Worm (Caenorhabditis elegans) whole organism, L4 larva: ENCODE data around the gene srh-74.

Experiments used
- D1046.2 ChIP-seq: fragments of 200-800 bp; sonication (Bioruptor generic); IDR thresholded peaks from 2 replicates; pipeline ENCODE4 v1.3.6; 2022; ENCODE audit warnings: missing genetic modification characterization, missing compliant biosample characterization
- F10B5.3 ChIP-seq: sonication (generic microtip); optimal IDR thresholded peaks from 2 replicates; lab custom pipeline; 2016; ENCODE audit warnings: mild to moderate bottlenecking, missing genetic modification characterization, missing compliant biosample characterization
- F44E2.7 ChIP-seq: fragments of 200-800 bp; sonication (Bioruptor generic); IDR thresholded peaks from 2 replicates; pipeline ENCODE4 v2.1.2; 2022; ENCODE audit warnings: missing genetic modification characterization, missing compliant biosample characterization
- F49E8.2 ChIP-seq: sonication (generic microtip); optimal IDR thresholded peaks from 2 replicates; lab custom pipeline; 2016; ENCODE audit warnings: missing compliant biosample characterization, mild to moderate bottlenecking, missing genetic modification characterization, borderline replicate concordance
- T20F7.1 ChIP-seq: fragments of 200-800 bp; sonication (Bioruptor generic); optimal IDR thresholded peaks from 2 replicates; lab custom pipeline; 2018; ENCODE audit warnings: mild to moderate bottlenecking, missing genetic modification characterization, missing compliant biosample characterization
- Y105C5A.15 ChIP-seq: fragments of 200-800 bp; sonication (Bioruptor generic); IDR thresholded peaks from 2 replicates; pipeline ENCODE4 v1.3.6; 2022; ENCODE audit warnings: missing genetic modification characterization, missing compliant biosample characterization
- Y48G9A.11 ChIP-seq: fragments of 200-800 bp; sonication (Bioruptor generic); IDR thresholded peaks from 2 replicates; pipeline ENCODE4 v1.3.6; 2022; ENCODE audit warnings: missing genetic modification reagents, missing genetic modification characterization, missing compliant biosample characterization
- ZK337.2 ChIP-seq: fragments of 200-800 bp; sonication (Bioruptor generic); IDR thresholded peaks from 2 replicates; pipeline ENCODE4 v1.3.6; 2022; ENCODE audit warnings: missing genetic modification reagents, missing genetic modification characterization, missing compliant biosample characterization
- aly-2 ChIP-seq: sonication (generic microtip); optimal IDR thresholded peaks from 2 replicates; lab custom pipeline; 2018; ENCODE audit warnings: missing biosample characterization, missing genetic modification characterization
- ceh-20 ChIP-seq: fragments of 200-800 bp; sonication (Bioruptor generic); IDR thresholded peaks from 2 replicates; pipeline ENCODE4 v1.3.6; 2022; ENCODE audit warnings: missing genetic modification reagents, missing genetic modification characterization, missing compliant biosample characterization
- ceh-62 ChIP-seq: sonication (generic microtip); optimal IDR thresholded peaks from 2 replicates; lab custom pipeline; 2017; ENCODE audit warnings: missing biosample characterization, missing genetic modification characterization
- ceh-82 ChIP-seq: sonication (generic microtip); optimal IDR thresholded peaks from 2 replicates; lab custom pipeline; 2017; ENCODE audit warnings: missing biosample characterization, missing genetic modification characterization
- ctbp-1 ChIP-seq: fragments of 200-800 bp; sonication (Bioruptor generic); IDR thresholded peaks from 2 replicates; pipeline ENCODE4 v1.3.6; 2022; ENCODE audit warnings: missing genetic modification reagents, missing genetic modification characterization, missing compliant biosample characterization
- daf-16 ChIP-seq, 3 experiments: sonication (generic microtip); optimal IDR thresholded peaks; 2 replicates each; lab custom pipeline; 2016 to 2017; ENCODE audit warnings: missing genetic modification characterization in 3 of 3, missing genetic modification reagents in 3 of 3, mild to moderate bottlenecking in 2 of 3, missing compliant biosample characterization in 2 of 3, missing biosample characterization in 1 of 3, moderate library complexity in 1 of 3
- daf-19 ChIP-seq: fragments of 200-800 bp; sonication (Bioruptor generic); conservative IDR thresholded peaks from 2 replicates; pipeline ENCODE4 v1.3.6; 2022; ENCODE audit warnings: missing genetic modification characterization, missing compliant biosample characterization
- dmd-9 ChIP-seq: fragments of 200-800 bp; sonication (Bioruptor generic); IDR thresholded peaks from 2 replicates; pipeline ENCODE4 v1.3.6; 2022; ENCODE audit warnings: missing genetic modification reagents, missing genetic modification characterization, missing compliant biosample characterization
- duxl-1 ChIP-seq: sonication (generic microtip); optimal IDR thresholded peaks from 2 replicates; lab custom pipeline; 2016; ENCODE audit warnings: mild to moderate bottlenecking, missing genetic modification characterization, moderate library complexity, missing compliant biosample characterization; ENCODE audit not compliant: poor library complexity
- dve-1 ChIP-seq: sonication (generic microtip); optimal IDR thresholded peaks from 2 replicates; lab custom pipeline; 2017; ENCODE audit warnings: antibody characterized with exemption, mild to moderate bottlenecking, missing genetic modification characterization, missing compliant biosample characterization; ENCODE audit not compliant: insufficient read depth
- egl-43 ChIP-seq: fragments of 200-800 bp; sonication (Bioruptor generic); IDR thresholded peaks from 2 replicates; pipeline ENCODE4 v1.3.6; 2022; ENCODE audit warnings: missing genetic modification reagents, missing genetic modification characterization, missing compliant biosample characterization
- gei-8 ChIP-seq: fragments of 200-800 bp; sonication (Bioruptor generic); optimal IDR thresholded peaks from 2 replicates; lab custom pipeline; 2018; ENCODE audit warnings: mild to moderate bottlenecking, missing genetic modification characterization, missing compliant biosample characterization
- hif-1 ChIP-seq, 2 experiments: sonication (generic microtip); optimal IDR thresholded peaks; 2 replicates each; lab custom pipeline; 2016 to 2017; ENCODE audit warnings: missing compliant biosample characterization in 2 of 2, missing genetic modification characterization in 2 of 2, missing genetic modification reagents in 2 of 2, missing genotype in 2 of 2, mild to moderate bottlenecking in 1 of 2
- hlh-11 ChIP-seq: fragments of 200-800 bp; sonication (Bioruptor generic); optimal IDR thresholded peaks from 2 replicates; lab custom pipeline; 2018; ENCODE audit warnings: mild to moderate bottlenecking, missing genetic modification characterization, missing compliant biosample characterization
- hlh-30 ChIP-seq: sonication (generic microtip); optimal IDR thresholded peaks from 2 replicates; lab custom pipeline; 2017; ENCODE audit warnings: antibody characterized with exemption, mild to moderate bottlenecking, missing genetic modification characterization, missing compliant biosample characterization; ENCODE audit not compliant: insufficient read depth
- jun-1 ChIP-seq: fragments of 150-350 bp; optimal IDR thresholded peaks from 2 replicates; lab custom pipeline; 2014; ENCODE audit warnings: missing biosample characterization, missing genetic modification reagents, missing genetic modification characterization
- lim-7 ChIP-seq: fragments of 200-800 bp; sonication (Bioruptor generic); IDR thresholded peaks from 2 replicates; pipeline ENCODE4 v1.3.6; 2022; ENCODE audit warnings: missing genetic modification characterization, missing compliant biosample characterization
- lin-29 ChIP-seq: fragments of 200-800 bp; sonication (Bioruptor generic); IDR thresholded peaks from 2 replicates; pipeline ENCODE4 v1.3.6; 2022; ENCODE audit warnings: missing genetic modification reagents, missing genetic modification characterization, missing compliant biosample characterization
- lir-3 ChIP-seq: sonication (generic microtip); optimal IDR thresholded peaks from 2 replicates; lab custom pipeline; 2016; ENCODE audit warnings: mild to moderate bottlenecking, missing genetic modification characterization, missing compliant biosample characterization
- madf-5 ChIP-seq, 2 experiments: fragments of 200-800 bp; sonication (Bioruptor generic); IDR thresholded peaks; 2 replicates each; pipeline ENCODE4 v1.3.6; 2022; ENCODE audit warnings: missing compliant biosample characterization in 2 of 2, missing genetic modification characterization in 2 of 2
- mep-1 ChIP-seq: fragments of 150-350 bp; sonication (generic microtip); optimal IDR thresholded peaks from 3 replicates; lab custom pipeline; 2014; ENCODE audit warnings: missing biosample characterization, missing genetic modification characterization
- mes-2 ChIP-seq: sonication (generic microtip); optimal IDR thresholded peaks from 2 replicates; lab custom pipeline; 2016; ENCODE audit warnings: missing genotype, mild to moderate bottlenecking, missing genetic modification characterization, missing compliant biosample characterization; ENCODE audit not compliant: poor library complexity, severe bottlenecking
- nhr-11 ChIP-seq: fragments of 150-350 bp; optimal IDR thresholded peaks from 2 replicates; lab custom pipeline; 2014; ENCODE audit warnings: missing biosample characterization, missing genetic modification characterization
- nhr-28 ChIP-seq: fragments of 150-350 bp; optimal IDR thresholded peaks from 2 replicates; lab custom pipeline; 2014; ENCODE audit warnings: missing biosample characterization, missing genetic modification characterization
- nhr-48 ChIP-seq: sonication (generic microtip); optimal IDR thresholded peaks from 2 replicates; lab custom pipeline; 2016; ENCODE audit warnings: mild to moderate bottlenecking, missing genetic modification characterization, missing compliant biosample characterization
- nhr-6 ChIP-seq: fragments of 150-350 bp; optimal IDR thresholded peaks from 2 replicates; lab custom pipeline; 2014; ENCODE audit warnings: missing biosample characterization, missing genetic modification characterization
- php-3 ChIP-seq: fragments of 200-800 bp; sonication (Bioruptor generic); IDR thresholded peaks from 2 replicates; pipeline ENCODE4 v1.3.6; 2022; ENCODE audit warnings: missing genetic modification reagents, missing genetic modification characterization, missing compliant biosample characterization
- set-16 ChIP-seq: fragments of 200-800 bp; sonication (Bioruptor generic); IDR thresholded peaks from 2 replicates; pipeline ENCODE4 v1.3.6; 2022; ENCODE audit warnings: missing genetic modification reagents, missing genetic modification characterization, missing compliant biosample characterization
- skn-1 ChIP-seq: fragments of 150-350 bp; optimal IDR thresholded peaks from 2 replicates; lab custom pipeline; 2014; ENCODE audit warnings: missing biosample characterization, missing genetic modification characterization
- tag-97 ChIP-seq: fragments of 200-800 bp; sonication (Bioruptor generic); IDR thresholded peaks from 2 replicates; pipeline ENCODE4 v1.3.6; 2022; ENCODE audit warnings: missing genetic modification characterization, missing compliant biosample characterization
- tra-1 ChIP-seq: fragments of 200-800 bp; sonication (Bioruptor generic); IDR thresholded peaks from 2 replicates; pipeline ENCODE4 v1.3.6; 2022; ENCODE audit warnings: missing genetic modification reagents, missing genetic modification characterization, missing compliant biosample characterization
- unc-39 ChIP-seq: sonication (generic microtip); optimal IDR thresholded peaks from 2 replicates; lab custom pipeline; 2017; ENCODE audit warnings: missing biosample characterization, missing genetic modification characterization
- unc-62 ChIP-seq, 3 experiments: fragments of 150-350 bp in 1 of 3; sonication (generic microtip); optimal IDR thresholded peaks in 2 of 3; peaks in 1 of 3; 1 replicate in 1 of 3; 2 replicates in 2 of 3; lab custom pipeline; 2014 to 2017; ENCODE audit warnings: missing biosample characterization in 3 of 3, missing genetic modification characterization in 3 of 3, missing genetic modification reagents in 3 of 3, missing genotype in 1 of 3
- vab-7 ChIP-seq: fragments of 200-800 bp; sonication (Bioruptor generic); IDR thresholded peaks from 2 replicates; pipeline ENCODE4 v1.3.6; 2022; ENCODE audit warnings: missing genetic modification reagents, missing genetic modification characterization, missing compliant biosample characterization
- zfp-3 ChIP-seq: fragments of 200-800 bp; sonication (Bioruptor generic); conservative IDR thresholded peaks from 2 replicates; pipeline ENCODE4 v1.3.6; 2022; ENCODE audit warnings: missing genetic modification reagents, missing genetic modification characterization, missing compliant biosample characterization
- zip-11 ChIP-seq: fragments of 200-800 bp; sonication (Bioruptor generic); IDR thresholded peaks from 2 replicates; pipeline ENCODE4 v1.3.6; 2022; ENCODE audit warnings: missing genetic modification characterization, missing compliant biosample characterization
- zip-2 ChIP-seq: fragments of 150-350 bp; optimal IDR thresholded peaks from 2 replicates; lab custom pipeline; 2014; ENCODE audit warnings: missing biosample characterization, missing genetic modification characterization

Gene srh-74

DNA sequence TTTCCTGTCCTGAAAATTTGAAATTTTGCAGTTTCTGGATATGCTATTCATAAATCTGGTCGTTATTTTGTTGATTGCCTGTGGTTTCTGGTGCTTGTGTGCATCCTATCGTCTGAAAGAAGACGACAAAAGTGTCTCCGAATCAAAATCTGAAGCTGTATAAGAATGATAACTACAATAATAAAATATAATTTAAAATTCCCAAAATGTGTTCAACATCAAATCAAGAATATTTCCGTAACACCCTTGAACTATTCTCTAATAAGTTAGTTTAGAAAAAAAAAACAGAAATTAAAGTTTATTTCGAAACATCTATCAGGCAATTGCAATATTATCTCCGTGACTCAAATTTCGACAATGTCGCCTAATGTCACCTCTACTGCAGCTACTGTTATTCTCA, 8.1 kb downstream of the srh-74 start, which contains the start of gene C45B11.8:
C45B11.8 (plus strand) TSS at position 301 of the 400 bp plus-strand sequence.
- TF ChIP-seq tra-1 (GFP tag; lab: Robert Waterston, UW): no peak

DNA sequence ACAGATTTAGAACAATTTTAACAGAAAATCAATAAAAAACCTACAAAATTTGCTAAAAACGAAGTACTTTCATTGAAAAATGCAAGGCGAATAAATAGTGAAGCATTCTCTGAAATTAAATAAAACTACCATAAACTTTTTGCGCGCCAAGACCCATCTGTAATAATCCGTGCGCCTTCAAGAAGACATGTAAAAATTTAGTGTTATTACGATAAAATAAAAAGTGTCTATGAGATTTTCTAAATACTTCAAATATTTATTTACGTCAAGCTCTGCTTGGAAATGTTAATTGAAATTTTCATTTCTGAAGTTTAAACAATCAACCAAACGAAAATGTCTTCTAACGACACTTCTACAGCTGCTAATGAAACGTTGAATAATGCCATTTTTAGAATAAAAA, 8.6 kb downstream of the srh-74 start, which contains the start of gene C45B11.9:
C45B11.9 (plus strand) TSS at position 301 of the 400 bp plus-strand sequence.
- TF ChIP-seq dmd-9 (GFP tag; lab: Robert Waterston, UW) (no peak), T20F7.1 (GFP tag; lab: Kevin White, UChicago) (no peak), nhr-48 (no peak), ctbp-1 (no peak), duxl-1 (tag; lab: Kevin White, UChicago) (no peak), daf-19 (no peak)

DNA sequence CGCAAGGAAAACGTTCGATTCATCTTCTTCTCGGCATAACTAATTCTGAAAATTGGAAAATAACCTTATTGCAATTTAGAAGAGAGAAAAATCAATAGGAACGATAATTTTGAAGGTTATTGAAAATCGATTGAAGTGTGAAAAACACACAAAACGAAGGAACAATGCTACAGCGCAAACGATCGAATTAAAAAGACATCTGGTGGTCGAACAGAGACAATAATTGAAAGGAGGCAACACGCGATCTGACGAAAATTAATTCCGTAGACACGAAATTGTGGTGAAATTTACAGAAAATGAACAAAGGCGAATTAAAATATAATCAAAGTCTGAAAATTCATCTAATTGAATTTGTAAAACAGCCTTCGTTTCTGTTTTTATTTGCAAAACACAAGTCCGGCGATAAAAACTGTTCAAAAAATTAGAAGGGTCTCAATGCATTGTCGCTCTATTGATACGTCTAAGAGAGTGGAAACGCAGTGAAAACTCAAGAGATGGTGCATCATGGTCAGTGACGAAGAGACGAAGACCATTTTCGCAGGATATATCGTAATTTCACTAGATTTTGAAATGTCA, 9.1 kb downstream of the srh-74 start, which contains the start of gene pak-2:
pak-2 (minus strand) TSS at position 51 of the 576 bp plus-strand sequence.
- TF ChIP-seq php-3 (GFP tag; lab: Robert Waterston, UW) (no peak), Y105C5A.15 (GFP tag; lab: Robert Waterston, UW) (no peak), unc-39 (no peak), nhr-6 (tag; lab: Kevin White, UChicago) (peak; percentile 10), T20F7.1 (GFP tag; lab: Kevin White, UChicago) (peak; percentile 82), F49E8.2 (tag; lab: Kevin White, UChicago) (no peak), tag-97 (GFP tag; lab: Robert Waterston, UW) (no peak), D1046.2 (GFP tag; lab: Robert Waterston, UW) (no peak), F10B5.3 (tag; lab: Kevin White, UChicago) (no peak), hlh-30 (tag; lab: Kevin White, UChicago) (peak; percentile 57), F44E2.7 (GFP tag; lab: Robert Waterston, UW) (no peak), egl-43 (GFP tag; lab: Robert Waterston, UW) (no peak), zip-2 (tag; lab: Kevin White, UChicago) (no peak), Y48G9A.11 (GFP tag; lab: Robert Waterston, UW) (0 out of 2 replicates have a peak, but pooled peaks have one; percentile 45), lir-3 (tag; lab: Kevin White, UChicago) (no peak), dve-1 (tag; lab: Kevin White, UChicago) (peak; percentile 74), nhr-11 (tag; lab: Kevin White, UChicago) (peak; percentile 71), zfp-3 (no peak), gei-8 (GFP tag; lab: Kevin White, UChicago) (no peak), hlh-11 (tag; lab: Kevin White, UChicago) (peak; percentile 72), hif-1 (tag; optimal IDR thresholded peaks at IDR 0.05; lab: Kevin White, UChicago) (peak in 1 of 2 experiments; percentile 93), aly-2 (tag; lab: Kevin White, UChicago) (no peak), jun-1 (tag; lab: Kevin White, UChicago) (no peak), ceh-20 (GFP tag; lab: Robert Waterston, UW) (no peak), mes-2 (peak; percentile 89), ZK337.2 (peak; percentile 62; the same call in 1 of the 2 replicates), vab-7 (peak; percentile 67), madf-5 (GFP tag; IDR thresholded peaks at IDR 0.05; lab: Robert Waterston, UW) (no peak), lin-29 (GFP tag; lab: Robert Waterston, UW) (no peak), ceh-82 (tag; lab: Kevin White, UChicago) (no peak), daf-16 (GFP tag; optimal IDR thresholded peaks at IDR 0.05; lab: Kevin White, UChicago) (no peak), daf-16 (tag; optimal IDR thresholded peaks at IDR 0.05; lab: Kevin White, UChicago) (peak; percentile 39), set-16 (GFP tag; lab: Robert Waterston, UW) (no peak), unc-62 (GFP tag; optimal IDR thresholded peaks at IDR 0.05 in 1 of 2; lab: Kevin White, UChicago) (peak in 1 of 2 experiments; percentile 52), unc-62 (tag; optimal IDR thresholded peaks at IDR 0.05; lab: Kevin White, UChicago) (no peak), nhr-28 (tag; lab: Kevin White, UChicago) (peak; percentile 67), zip-11 (GFP tag; lab: Robert Waterston, UW) (no peak), ceh-62 (no peak), skn-1 (tag; lab: Kevin White, UChicago) (no peak), mep-1 (tag; lab: Kevin White, UChicago) (peak; percentile 90), lim-7 (GFP tag; lab: Robert Waterston, UW) (no peak)
